Fruit fly (Drosophila melanogaster): ENCODE results near the gene wnd.
A peak's percentile ranks its signal among the peaks of the same experiment; 100 is the strongest.

wnd gene

dm6 chr3L:19630701-19631100 lies 4.9 kb downstream of the wnd start (continued):
- no peak for TF ChIP-seq fu2 (GFP tag; optimal IDR thresholded peaks at IDR 0.05)
- TF ChIP-seq CG3847 (GFP tag; IDR thresholded peaks at IDR 0.05): no peak
- peak; percentile 33 for TF ChIP-seq CG3281 (GFP tag; optimal IDR thresholded peaks at IDR 0.05)
- TF ChIP-seq CG18619 (GFP tag; optimal IDR thresholded peaks at IDR 0.05): no peak
- peak in 1 of 2 experiments; percentile 51 for TF ChIP-seq insv (GFP tag; optimal IDR thresholded peaks at IDR 0.05)
- no peak for TF ChIP-seq croc (GFP tag; conservative IDR thresholded peaks at IDR 0.05)
- no peak for TF ChIP-seq chn (GFP tag; optimal IDR thresholded peaks at IDR 0.05)
- TF ChIP-seq jigr1 (GFP tag; IDR thresholded peaks at IDR 0.05): no peak
- TF ChIP-seq CG2120 (GFP tag; optimal IDR thresholded peaks at IDR 0.05): peak; percentile 1
- no peak for TF ChIP-seq gcm2 (GFP tag; optimal IDR thresholded peaks at IDR 0.05)
- TF ChIP-seq CG18599 (GFP tag; optimal IDR thresholded peaks at IDR 0.05): peak; percentile 68
- 0 out of 3 replicates have a peak, but pooled peaks have one; percentile 8 for TF ChIP-seq Dbx (GFP tag; IDR thresholded peaks at IDR 0.05)
- peak; percentile 32; the same call in 1 of the 2 replicates for TF ChIP-seq bbx (GFP tag; IDR thresholded peaks at IDR 0.05; ENCODE audit: partially characterized antibody)
- no peak for TF ChIP-seq CG7786 (GFP tag; optimal IDR thresholded peaks at IDR 0.05)
- no peak for TF ChIP-seq Deaf1 (tag; optimal IDR thresholded peaks at IDR 0.05)
- no peak for TF ChIP-seq fd96Cb (tag; optimal IDR thresholded peaks at IDR 0.05)
- TF ChIP-seq CG31388 (GFP tag; optimal IDR thresholded peaks at IDR 0.05): no peak
- peak; percentile 2 for TF ChIP-seq CG13624 (GFP tag; optimal IDR thresholded peaks at IDR 0.05)
- no peak for TF ChIP-seq CG8089 (GFP tag; optimal IDR thresholded peaks at IDR 0.05)
- TF ChIP-seq stc (GFP tag; IDR thresholded peaks at IDR 0.05): no peak
- TF ChIP-seq CG3995 (GFP tag; optimal IDR thresholded peaks at IDR 0.05): peak; percentile 67
- TF ChIP-seq Abd-B (GFP tag; optimal IDR thresholded peaks at IDR 0.05): no peak
- TF ChIP-seq Hsf (GFP tag; optimal IDR thresholded peaks at IDR 0.05): no peak
- TF ChIP-seq Neu2 (GFP tag; optimal IDR thresholded peaks at IDR 0.05; ENCODE audit: borderline replicate concordance): no peak
- TF ChIP-seq CG33213 (GFP tag; optimal IDR thresholded peaks at IDR 0.05): no peak
- TF ChIP-seq CG2875 (GFP tag; optimal IDR thresholded peaks at IDR 0.05): no peak
- no peak for TF ChIP-seq CG6791 (GFP tag; IDR thresholded peaks at IDR 0.05; ENCODE audit: partially characterized antibody)
- peak; percentile 72 for TF ChIP-seq exex (tag; optimal IDR thresholded peaks at IDR 0.05)
- no peak for TF ChIP-seq CG12299 (tag; optimal IDR thresholded peaks at IDR 0.05)
- no peak for TF ChIP-seq CG10565 (GFP tag; optimal IDR thresholded peaks at IDR 0.05)
- TF ChIP-seq CG7987 (GFP tag; optimal IDR thresholded peaks at IDR 0.05): no peak
- TF ChIP-seq CG3838 (GFP tag; optimal IDR thresholded peaks at IDR 0.05): no peak
- no peak for TF ChIP-seq CG14965 (GFP tag; optimal IDR thresholded peaks at IDR 0.05; ENCODE audit: borderline replicate concordance)
- no peak for TF ChIP-seq cas (GFP tag; IDR thresholded peaks at IDR 0.05)
- no peak for TF ChIP-seq CG12071 (GFP tag; optimal IDR thresholded peaks at IDR 0.05)
- TF ChIP-seq CG10543 (GFP tag; optimal IDR thresholded peaks at IDR 0.05): peak; percentile 55
- no peak for TF ChIP-seq sima (GFP tag; optimal IDR thresholded peaks at IDR 0.05)
- TF ChIP-seq cwo (GFP tag; optimal IDR thresholded peaks at IDR 0.05): peak; percentile 0
- no peak for TF ChIP-seq Dip2 (GFP tag; IDR thresholded peaks at IDR 0.05)
- TF ChIP-seq CG6654 (GFP tag; optimal IDR thresholded peaks at IDR 0.05): no peak
- no peak for TF ChIP-seq CG4617 (GFP tag; optimal IDR thresholded peaks at IDR 0.05; ENCODE audit: borderline replicate concordance)

Measured in whole organism, embryonic.